Worm (Caenorhabditis elegans): Measurements from ENCODE around the gene vha-1.

DNA sequence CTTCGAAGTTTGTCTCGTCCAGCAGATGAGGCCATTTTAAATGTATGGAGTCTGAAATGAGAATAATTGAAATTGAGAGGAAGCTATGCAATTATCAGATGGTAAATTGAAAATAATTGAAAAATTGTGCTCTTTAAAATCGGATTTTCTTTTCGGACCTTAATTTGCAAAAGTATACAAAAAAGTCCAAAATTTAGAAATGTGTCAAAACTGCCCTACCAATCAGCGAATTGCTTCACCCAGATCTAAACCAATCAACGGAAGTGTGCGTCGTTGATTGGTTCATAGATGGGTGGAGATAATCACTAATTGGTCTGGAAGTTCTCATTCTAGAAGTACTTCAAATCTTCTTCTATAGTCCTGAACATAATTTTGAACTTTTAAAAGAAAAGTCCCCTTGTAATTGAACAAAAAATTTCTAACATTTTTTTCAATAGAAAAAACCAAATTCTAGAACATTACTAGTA, 8.6 kb downstream of the vha-1 start, which contains the start of gene R10E11.5:
- TF ChIP-seq klf-2 (GFP tag; conservative IDR thresholded peaks at IDR 0.05) (no peak), tab-1 (GFP tag; IDR thresholded peaks at IDR 0.05) (no peak)
